Worm (Caenorhabditis elegans): Measurements from ENCODE around the gene F54D5.9.

The F54D5.9 gene

ce11 chrII:11544714-11545113 lies at the start of gene F54D5.9:
Gene F54D5.9, minus strand, starts transcription at chrII:11544828.
- no peak for TF ChIP-seq nhr-2 (tag; optimal IDR thresholded peaks at IDR 0.05)

DNA sequence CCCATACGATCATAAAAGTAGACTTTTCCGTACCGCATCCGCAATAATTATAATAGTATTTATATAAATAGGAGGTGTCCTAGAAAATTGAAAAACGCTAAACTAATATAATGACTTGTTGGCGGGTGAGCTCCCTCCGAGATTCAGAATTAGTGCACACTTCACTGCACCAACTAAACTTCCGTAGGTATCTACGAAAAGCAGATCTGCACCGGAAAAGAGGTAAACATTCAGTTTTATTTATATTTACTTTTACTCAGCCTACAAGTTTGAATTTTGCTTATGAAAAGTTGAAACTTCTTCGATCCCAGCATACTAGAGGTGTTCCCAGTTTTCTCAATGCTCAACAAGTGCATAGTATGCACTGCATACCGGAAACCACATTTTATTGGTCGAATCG lies 47.4 kb upstream of the F54D5.9 start, which contains the start of gene F07A11.1:
Gene F07A11.1, minus strand, starts transcription at position 101 of the 400 bp plus-strand sequence.
- TF ChIP-seq ham-2 (GFP tag; optimal IDR thresholded peaks at IDR 0.05) (no peak), ztf-11 (tag; optimal IDR thresholded peaks at IDR 0.05) (no peak), sem-2 (GFP tag; optimal IDR thresholded peaks at IDR 0.05) (no peak), unc-39 (tag; optimal IDR thresholded peaks at IDR 0.05) (no peak), zip-8 (tag; optimal IDR thresholded peaks at IDR 0.05) (no peak), lin-13 (tag; optimal IDR thresholded peaks at IDR 0.05) (no peak), bed-3 (GFP tag; optimal IDR thresholded peaks at IDR 0.05) (no peak), ceh-83 (GFP tag; optimal IDR thresholded peaks at IDR 0.05) (no peak), snpc-4 (tag; optimal IDR thresholded peaks at IDR 0.05) (no peak), blmp-1 (tag; optimal IDR thresholded peaks at IDR 0.05) (no peak), lsy-2 (tag; optimal IDR thresholded peaks at IDR 0.05) (no peak), tbx-8 (GFP tag; optimal IDR thresholded peaks at IDR 0.05) (no peak), ces-1 (GFP tag; optimal IDR thresholded peaks at IDR 0.05) (no peak), unc-62 (GFP tag; optimal IDR thresholded peaks at IDR 0.05) (no peak), nhr-28 (tag; optimal IDR thresholded peaks at IDR 0.05) (no peak), lin-32 (GFP tag; optimal IDR thresholded peaks at IDR 0.05) (no peak), drap-1 (GFP tag; optimal IDR thresholded peaks at IDR 0.05) (no peak), nhr-2 (tag; optimal IDR thresholded peaks at IDR 0.05) (no peak)

ce11 chrII:11591558-11591957 lies 46.9 kb upstream of the F54D5.9 start:
- no peak for TF ChIP-seq cnd-1 (tag; optimal IDR thresholded peaks at IDR 0.05)
- TF ChIP-seq pha-4 (tag; optimal IDR thresholded peaks at IDR 0.05): no peak
- TF ChIP-seq flh-1 (GFP tag; optimal IDR thresholded peaks at IDR 0.05): no peak
- no peak for TF ChIP-seq ceh-43 (GFP tag; optimal IDR thresholded peaks at IDR 0.05)
- TF ChIP-seq snpc-4 (tag; optimal IDR thresholded peaks at IDR 0.05): no peak
- no peak for TF ChIP-seq bed-3 (GFP tag; optimal IDR thresholded peaks at IDR 0.05)
- no peak for TF ChIP-seq unc-39 (tag; optimal IDR thresholded peaks at IDR 0.05)
- TF ChIP-seq drap-1 (GFP tag; optimal IDR thresholded peaks at IDR 0.05): no peak
- no peak for TF ChIP-seq blmp-1 (tag; optimal IDR thresholded peaks at IDR 0.05)
- TF ChIP-seq ztf-11 (tag; optimal IDR thresholded peaks at IDR 0.05): no peak
- TF ChIP-seq lsy-2 (tag; optimal IDR thresholded peaks at IDR 0.05): no peak
- no peak for TF ChIP-seq mls-2 (tag; optimal IDR thresholded peaks at IDR 0.05)
- no peak for TF ChIP-seq ham-2 (GFP tag; optimal IDR thresholded peaks at IDR 0.05)

DNA sequence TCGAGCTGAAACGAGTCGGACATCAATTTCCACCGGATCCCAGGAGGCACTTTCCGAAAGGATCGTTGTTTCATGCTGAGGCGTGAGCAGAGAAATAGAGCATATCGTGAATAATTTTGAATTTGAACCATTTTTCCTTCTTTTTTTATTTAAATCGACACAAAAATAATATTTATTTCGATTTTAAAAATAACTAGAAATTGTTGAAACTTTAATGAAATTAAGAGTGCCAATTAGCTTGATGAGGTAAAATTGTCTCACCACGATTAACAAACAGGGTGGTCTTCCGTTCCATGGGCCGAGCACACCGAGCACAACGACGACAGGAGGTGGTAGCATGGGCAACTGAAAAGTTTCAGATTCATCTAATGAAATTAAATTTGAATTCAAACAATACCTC lies 43.7 kb upstream of the F54D5.9 start:
- TF ChIP-seq cnd-1 (tag; optimal IDR thresholded peaks at IDR 0.05): no peak
- no peak for TF ChIP-seq hlh-1 (tag; optimal IDR thresholded peaks at IDR 0.05)
- TF ChIP-seq M03D4.4 (tag; optimal IDR thresholded peaks at IDR 0.05): no peak
- TF ChIP-seq sptf-1 (tag; optimal IDR thresholded peaks at IDR 0.05): no peak
- no peak for TF ChIP-seq snpc-4 (tag; optimal IDR thresholded peaks at IDR 0.05)
- no peak for TF ChIP-seq lsy-2 (tag; optimal IDR thresholded peaks at IDR 0.05)
- no peak for TF ChIP-seq ceh-83 (GFP tag; optimal IDR thresholded peaks at IDR 0.05)
- no peak for TF ChIP-seq tbx-8 (GFP tag; optimal IDR thresholded peaks at IDR 0.05)
- TF ChIP-seq nhr-28 (tag; optimal IDR thresholded peaks at IDR 0.05): no peak
- no peak for TF ChIP-seq unc-39 (tag; optimal IDR thresholded peaks at IDR 0.05)
- TF ChIP-seq nhr-2 (tag; optimal IDR thresholded peaks at IDR 0.05): no peak
- TF ChIP-seq lin-13 (tag; optimal IDR thresholded peaks at IDR 0.05): no peak
- no peak for TF ChIP-seq nhr-76 (tag; optimal IDR thresholded peaks at IDR 0.05)
- no peak for TF ChIP-seq pha-4 (tag; optimal IDR thresholded peaks at IDR 0.05)
- no peak for TF ChIP-seq mep-1 (tag; optimal IDR thresholded peaks at IDR 0.05)
- TF ChIP-seq unc-62 (GFP tag; optimal IDR thresholded peaks at IDR 0.05): no peak

ce11 chrII:11582698-11583097 lies 38.1 kb upstream of the F54D5.9 start, which contains the start of gene ints-7:
Gene ints-7, plus strand, starts transcription at chrII:11582849.
- TF ChIP-seq tbx-8 (GFP tag; optimal IDR thresholded peaks at IDR 0.05): no peak
- no peak for TF ChIP-seq pha-4 (tag; optimal IDR thresholded peaks at IDR 0.05)
- no peak for TF ChIP-seq flh-1 (GFP tag; optimal IDR thresholded peaks at IDR 0.05)
- TF ChIP-seq unc-39 (tag; optimal IDR thresholded peaks at IDR 0.05): no peak
- TF ChIP-seq nhr-76 (tag; optimal IDR thresholded peaks at IDR 0.05): no peak
- no peak for TF ChIP-seq sem-2 (GFP tag; optimal IDR thresholded peaks at IDR 0.05)
- TF ChIP-seq ceh-39 (tag; optimal IDR thresholded peaks at IDR 0.05): no peak
- TF ChIP-seq sptf-1 (tag; optimal IDR thresholded peaks at IDR 0.05): no peak
- no peak for TF ChIP-seq nhr-237 (tag; optimal IDR thresholded peaks at IDR 0.05)
- TF ChIP-seq zip-8 (tag; optimal IDR thresholded peaks at IDR 0.05): no peak
- no peak for TF ChIP-seq snpc-4 (tag; optimal IDR thresholded peaks at IDR 0.05)
- TF ChIP-seq cnd-1 (tag; optimal IDR thresholded peaks at IDR 0.05): no peak
- no peak for TF ChIP-seq lsy-2 (tag; optimal IDR thresholded peaks at IDR 0.05)
- TF ChIP-seq mab-5 (tag; optimal IDR thresholded peaks at IDR 0.05): no peak
- TF ChIP-seq unc-120 (tag; optimal IDR thresholded peaks at IDR 0.05; ENCODE audit: poor library complexity, severe bottlenecking): no peak
- no peak for TF ChIP-seq lin-13 (tag; optimal IDR thresholded peaks at IDR 0.05)
- no peak for TF ChIP-seq blmp-1 (tag; optimal IDR thresholded peaks at IDR 0.05)
